Worm (Caenorhabditis elegans): Measurements from ENCODE around the gene rog-1.

DNA sequence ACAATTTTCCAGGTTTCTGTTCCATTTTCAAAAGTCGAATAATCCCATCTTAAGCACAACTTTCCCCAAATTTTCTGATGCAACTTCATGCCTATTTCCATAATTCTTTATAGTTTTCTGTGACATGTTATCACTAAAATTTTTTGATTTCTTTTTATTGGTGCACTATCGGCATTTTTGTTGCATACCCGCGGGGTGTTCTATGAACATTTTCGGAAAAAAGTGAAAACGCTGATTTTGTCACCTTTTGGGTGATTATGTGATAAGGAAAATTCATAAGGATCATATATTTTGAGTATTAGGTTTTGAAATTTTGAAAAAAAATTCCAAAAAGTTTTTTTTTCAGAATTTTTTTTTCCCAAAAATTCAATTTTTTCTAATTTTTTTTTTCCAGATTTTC is 11.7 kb upstream of the rog-1 start, which contains the start of gene aat-7:
- TF ChIP-seq W03F9.2 (tag; optimal IDR thresholded peaks at IDR 0.05) (no peak), dao-5 (tag; optimal IDR thresholded peaks at IDR 0.05) (no peak)

Measured in whole organism, L4/young adult.